Fruit fly (Drosophila melanogaster): ENCODE measurements around the gene Nepl15.

Nepl15 gene

DNA sequence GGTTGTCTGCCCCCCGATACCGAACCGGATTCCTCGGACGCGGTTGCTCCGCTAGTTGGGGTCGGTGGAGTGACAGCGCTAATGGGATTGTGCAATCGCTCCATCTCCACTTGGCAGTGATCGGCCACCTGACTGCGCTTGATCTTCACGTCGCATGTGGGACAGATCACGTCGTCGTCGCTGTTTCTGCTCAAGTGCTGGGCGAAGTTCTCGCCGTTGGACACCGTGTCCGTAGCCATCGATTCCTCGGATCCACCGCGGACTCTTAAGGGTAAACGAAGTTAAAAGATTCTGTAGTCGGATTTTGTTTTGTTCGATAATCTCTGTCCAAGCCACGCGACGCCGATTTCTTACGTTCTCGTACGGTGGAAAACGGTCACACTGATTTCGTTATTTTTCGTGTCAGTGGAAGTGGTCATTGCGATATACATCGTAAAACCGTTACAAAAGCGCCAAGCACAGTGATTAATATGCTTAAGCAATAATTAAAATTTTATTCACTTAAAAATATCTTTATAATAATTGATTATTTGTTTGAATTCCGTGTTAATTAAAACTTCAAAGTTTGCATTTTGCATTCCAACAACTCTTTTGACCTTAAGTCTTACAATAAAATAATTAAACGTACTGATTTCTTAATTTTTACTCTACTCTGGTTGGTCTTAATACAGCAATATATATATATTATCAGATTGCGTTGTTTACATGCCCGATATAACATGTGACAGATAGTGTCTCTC, 39.8 kb downstream of the Nepl15 start, which contains the start of gene RNF220 (continued):
- no peak for TF ChIP-seq CG31365 (tag; optimal IDR thresholded peaks at IDR 0.05)
- no peak for TF ChIP-seq fd102C (GFP tag; optimal IDR thresholded peaks at IDR 0.05)
- TF ChIP-seq tna (GFP tag; IDR thresholded peaks at IDR 0.05; ENCODE audit: partially characterized antibody) = no peak; the same call in 1 of the 2 replicates
- no peak for TF ChIP-seq CG9817 (tag; optimal IDR thresholded peaks at IDR 0.05)
- no peak for TF ChIP-seq dpn (GFP tag; optimal IDR thresholded peaks at IDR 0.05)
- TF ChIP-seq CG4360 (GFP tag; IDR thresholded peaks at IDR 0.05) = no peak
- no peak for TF ChIP-seq Jarid2 (GFP tag; optimal IDR thresholded peaks at IDR 0.05)
- TF ChIP-seq hbn (GFP tag; IDR thresholded peaks at IDR 0.05; ENCODE audit: partially characterized antibody) = peak; percentile 60
- TF ChIP-seq Hr78 (GFP tag; optimal IDR thresholded peaks at IDR 0.05) = no peak
- TF ChIP-seq CG34376 (GFP tag; optimal IDR thresholded peaks at IDR 0.05) = no peak
- peak; percentile 11 for TF ChIP-seq CG2129 (GFP tag; IDR thresholded peaks at IDR 0.05; ENCODE audit: partially characterized antibody)
- TF ChIP-seq Tbp (GFP tag; optimal IDR thresholded peaks at IDR 0.05) = no peak
- no peak for TF ChIP-seq jumu (GFP tag; optimal IDR thresholded peaks at IDR 0.05)
- no peak for TF ChIP-seq CG11093 (GFP tag; IDR thresholded peaks at IDR 0.05)
- TF ChIP-seq CrebB (tag; optimal IDR thresholded peaks at IDR 0.05) = no peak
- no peak for TF ChIP-seq Hsf (GFP tag; optimal IDR thresholded peaks at IDR 0.05)
- no peak for TF ChIP-seq CG13296 (GFP tag; optimal IDR thresholded peaks at IDR 0.05)
- TF ChIP-seq ATbp (GFP tag; optimal IDR thresholded peaks at IDR 0.05) = no peak
- no peak for TF ChIP-seq CG15696 (tag; optimal IDR thresholded peaks at IDR 0.05)
- TF ChIP-seq Awh (GFP tag; IDR thresholded peaks at IDR 0.05) = no peak
- no peak for TF ChIP-seq nom (GFP tag; optimal IDR thresholded peaks at IDR 0.05)
- no peak for TF ChIP-seq CG30431 (GFP tag; optimal IDR thresholded peaks at IDR 0.05)
- peak; percentile 50 for TF ChIP-seq CG9727 (GFP tag; optimal IDR thresholded peaks at IDR 0.05)
- no peak for TF ChIP-seq Mad (GFP tag; optimal IDR thresholded peaks at IDR 0.05)
- no peak for TF ChIP-seq tio (GFP tag; optimal IDR thresholded peaks at IDR 0.05)
- TF ChIP-seq bab2 (GFP tag; optimal IDR thresholded peaks at IDR 0.05) = no peak
- TF ChIP-seq CG4282 (GFP tag; optimal IDR thresholded peaks at IDR 0.05) = no peak
- TF ChIP-seq Fer3 (tag; optimal IDR thresholded peaks at IDR 0.05) = no peak
- TF ChIP-seq CG14860 (GFP tag; IDR thresholded peaks at IDR 0.05; ENCODE audit: partially characterized antibody) = no peak; the same call in 2 of the 3 replicates
- no peak for TF ChIP-seq al (GFP tag; IDR thresholded peaks at IDR 0.05)
- TF ChIP-seq Ravus (GFP tag; IDR thresholded peaks at IDR 0.05) = no peak
- no peak for TF ChIP-seq jigr1 (GFP tag; IDR thresholded peaks at IDR 0.05)
- no peak for TF ChIP-seq Oli (tag; optimal IDR thresholded peaks at IDR 0.05)
- TF ChIP-seq Ets65A (GFP tag) = peak; percentile 67
- TF ChIP-seq CG4617 (GFP tag; optimal IDR thresholded peaks at IDR 0.05; ENCODE audit: borderline replicate concordance) = peak; percentile 5
- no peak for TF ChIP-seq ftz-f1 (GFP tag; optimal IDR thresholded peaks at IDR 0.05)
- peak; percentile 38; the same call in 1 of the 2 replicates for TF ChIP-seq Rfx (GFP tag; IDR thresholded peaks at IDR 0.05)
- no peak for TF ChIP-seq oc (tag; optimal IDR thresholded peaks at IDR 0.05)
- no peak for TF ChIP-seq CG5180 (GFP tag; optimal IDR thresholded peaks at IDR 0.05)
- no peak for TF ChIP-seq caup (GFP tag; optimal IDR thresholded peaks at IDR 0.05; ENCODE audit: severe bottlenecking)
- TF ChIP-seq ash1 (GFP tag; optimal IDR thresholded peaks at IDR 0.05) = no peak
- TF ChIP-seq ewg (GFP tag; optimal IDR thresholded peaks at IDR 0.05) = no peak
- TF ChIP-seq emc (GFP tag; optimal IDR thresholded peaks at IDR 0.05) = no peak
- peak; percentile 41 for TF ChIP-seq CG1603 (tag; optimal IDR thresholded peaks at IDR 0.05)
- TF ChIP-seq CG32532 (GFP tag; IDR thresholded peaks at IDR 0.05) = no peak; the same call in 1 of the 2 replicates
- TF ChIP-seq p53 (GFP tag; optimal IDR thresholded peaks at IDR 0.05) = no peak
- no peak for TF ChIP-seq crol (GFP tag; IDR thresholded peaks at IDR 0.05)
- no peak for TF ChIP-seq CG11560 (tag; IDR thresholded peaks at IDR 0.05)
- TF ChIP-seq lilli (GFP tag; optimal IDR thresholded peaks at IDR 0.05) = no peak
